Worm (Caenorhabditis elegans) whole organism, L1 larva: Measurements from ENCODE around the gene srz-75.

ENCODE experiments used
- F16B12.6 ChIP-seq: fragments of 150-350 bp; optimal IDR thresholded peaks from 2 replicates; lab custom pipeline; 2014; ENCODE audit warnings: missing biosample characterization, missing genetic modification characterization
- Y116A8C.19 ChIP-seq: sonication (generic microtip); optimal IDR thresholded peaks from 2 replicates; lab custom pipeline; 2016; ENCODE audit warnings: missing compliant biosample characterization, missing genetic modification characterization, borderline replicate concordance
- aha-1 ChIP-seq: fragments of 150-350 bp; optimal IDR thresholded peaks from 2 replicates; lab custom pipeline; 2014; ENCODE audit warnings: missing biosample characterization, missing genetic modification characterization
- alr-1 ChIP-seq: fragments of 200-800 bp; sonication (Bioruptor generic); optimal IDR thresholded peaks from 2 replicates; lab custom pipeline; 2018; ENCODE audit warnings: borderline replicate concordance, mild to moderate bottlenecking, missing genetic modification characterization, missing compliant biosample characterization
- ama-1 ChIP-seq: fragments of 150-350 bp; optimal IDR thresholded peaks from 2 replicates; lab custom pipeline; 2014
- ceh-63 ChIP-seq: fragments of 200-800 bp; sonication (Bioruptor generic); optimal IDR thresholded peaks from 2 replicates; lab custom pipeline; 2018; ENCODE audit warnings: mild to moderate bottlenecking, missing genetic modification characterization, missing compliant biosample characterization
- ceh-8 ChIP-seq: fragments of 200-800 bp; sonication (Bioruptor generic); optimal IDR thresholded peaks from 2 replicates; lab custom pipeline; 2018; ENCODE audit warnings: mild to moderate bottlenecking, missing genetic modification characterization, moderate library complexity, missing compliant biosample characterization
- ceh-88 ChIP-seq: fragments of 200-800 bp; sonication (Bioruptor generic); IDR thresholded peaks from 2 replicates; pipeline ENCODE4 v1.3.6; 2022; ENCODE audit warnings: missing genetic modification characterization, missing compliant biosample characterization
- ces-1 ChIP-seq: fragments of 150-350 bp; optimal IDR thresholded peaks from 2 replicates; lab custom pipeline; 2014; ENCODE audit warnings: missing biosample characterization, missing genetic modification reagents, missing genetic modification characterization
- dsc-1 ChIP-seq: sonication (generic microtip); optimal IDR thresholded peaks from 2 replicates; lab custom pipeline; 2016; ENCODE audit warnings: mild to moderate bottlenecking, missing genetic modification characterization, missing compliant biosample characterization
- efl-3 ChIP-seq: fragments of 200-800 bp; sonication (Bioruptor generic); optimal IDR thresholded peaks from 2 replicates; lab custom pipeline; 2018; ENCODE audit warnings: mild to moderate bottlenecking, missing genetic modification characterization, missing compliant biosample characterization
- egl-13 ChIP-seq: sonication (generic microtip); optimal IDR thresholded peaks from 2 replicates; lab custom pipeline; 2016; ENCODE audit warnings: missing genotype, missing genetic modification reagents, missing genetic modification characterization, missing compliant biosample characterization
- egl-27 ChIP-seq, 2 experiments: fragments of 150-350 bp in 1 of 2; sonication (generic microtip); optimal IDR thresholded peaks; 3 replicates each; lab custom pipeline; 2017 to 2018; ENCODE audit warnings: missing biosample characterization in 2 of 2, missing genetic modification characterization in 2 of 2, missing genetic modification reagents in 2 of 2
- elt-3 ChIP-seq, 6 experiments: fragments of 150-350 bp in 1 of 6; sonication (generic microtip); optimal IDR thresholded peaks; 2 replicates each; lab custom pipeline; 2017 to 2018; ENCODE audit warnings: missing biosample characterization in 6 of 6, missing genetic modification characterization in 6 of 6, inconsistent platforms in 1 of 6
- fkh-10 ChIP-seq: sonication (generic microtip); optimal IDR thresholded peaks from 2 replicates; lab custom pipeline; 2017; ENCODE audit warnings: missing biosample characterization, missing genetic modification reagents, missing genetic modification characterization
- grh-1 ChIP-seq: fragments of 200-800 bp; sonication (Bioruptor generic); IDR thresholded peaks from 2 replicates; pipeline ENCODE4 v1.3.6; 2022; ENCODE audit warnings: missing genetic modification reagents, missing genetic modification characterization, missing compliant biosample characterization
- hlh-4 ChIP-seq: sonication (generic microtip); optimal IDR thresholded peaks from 2 replicates; lab custom pipeline; 2016; ENCODE audit warnings: mild to moderate bottlenecking, missing genetic modification characterization, missing compliant biosample characterization
- isw-1 ChIP-seq: fragments of 200-800 bp; sonication (Bioruptor generic); IDR thresholded peaks from 2 replicates; pipeline ENCODE4 v1.3.6; 2022; ENCODE audit warnings: missing genetic modification characterization, missing compliant biosample characterization
- jun-1 ChIP-seq: fragments of 150-350 bp; optimal IDR thresholded peaks from 2 replicates; lab custom pipeline; 2014; ENCODE audit warnings: missing biosample characterization, missing genetic modification reagents, missing genetic modification characterization
- lin-15B ChIP-seq: fragments of 150-350 bp; sonication (generic microtip); optimal IDR thresholded peaks from 3 replicates; lab custom pipeline; 2014; ENCODE audit warnings: missing biosample characterization, missing genetic modification characterization
- lin-35 ChIP-seq, 2 experiments: fragments of 150-350 bp; optimal IDR thresholded peaks; 2 replicates each; lab custom pipeline; 2014; ENCODE audit warnings: missing biosample characterization in 2 of 2, missing genetic modification characterization in 2 of 2, missing genetic modification reagents in 2 of 2
- mef-2 ChIP-seq: fragments of 150-350 bp; optimal IDR thresholded peaks from 2 replicates; lab custom pipeline; 2014; ENCODE audit warnings: missing biosample characterization, missing genetic modification characterization
- nhr-19 ChIP-seq: fragments of 200-800 bp; sonication (Bioruptor generic); conservative IDR thresholded peaks from 2 replicates; pipeline ENCODE4 v1.3.6; 2022; ENCODE audit warnings: missing genetic modification characterization, missing compliant biosample characterization
- nhr-28 ChIP-seq: fragments of 150-350 bp; optimal IDR thresholded peaks from 2 replicates; lab custom pipeline; 2014; ENCODE audit warnings: missing biosample characterization, missing genetic modification characterization
- nhr-47 ChIP-seq: sonication (generic microtip); optimal IDR thresholded peaks from 2 replicates; lab custom pipeline; 2016; ENCODE audit warnings: mild to moderate bottlenecking, missing genetic modification characterization, moderate library complexity, missing compliant biosample characterization
- nhr-71 ChIP-seq: sonication (generic microtip); optimal IDR thresholded peaks from 2 replicates; lab custom pipeline; 2016; ENCODE audit warnings: mild to moderate bottlenecking, missing genetic modification characterization, moderate library complexity, missing compliant biosample characterization
- nhr-76 ChIP-seq: sonication (generic microtip); optimal IDR thresholded peaks from 2 replicates; lab custom pipeline; 2017; ENCODE audit warnings: missing biosample characterization, missing genetic modification characterization
- nhr-77 ChIP-seq: fragments of 150-350 bp; optimal IDR thresholded peaks from 2 replicates; lab custom pipeline; 2014; ENCODE audit warnings: missing biosample characterization, missing genetic modification characterization
- nhr-84 ChIP-seq: sonication (generic microtip); optimal IDR thresholded peaks from 2 replicates; lab custom pipeline; 2017; ENCODE audit warnings: missing biosample characterization, missing genetic modification characterization
- nhr-85 ChIP-seq: sonication (generic microtip); peaks from one replicate; lab custom pipeline; 2016; ENCODE audit warnings: missing genetic modification characterization, inconsistent platforms, missing compliant biosample characterization
- pqm-1 ChIP-seq: sonication (generic microtip); optimal IDR thresholded peaks from 3 replicates; lab custom pipeline; 2017; ENCODE audit warnings: missing biosample characterization, missing genetic modification characterization
- snpc-4 ChIP-seq: fragments of 150-350 bp; optimal IDR thresholded peaks from 2 replicates; lab custom pipeline; 2014; ENCODE audit warnings: missing biosample characterization, missing genetic modification characterization
- sox-4 ChIP-seq: sonication (generic microtip); optimal IDR thresholded peaks from 2 replicates; lab custom pipeline; 2016; ENCODE audit warnings: missing genetic modification characterization, missing compliant biosample characterization
- tbx-2 ChIP-seq: sonication (generic microtip); optimal IDR thresholded peaks from 2 replicates; lab custom pipeline; 2016; ENCODE audit warnings: missing genetic modification characterization, missing compliant biosample characterization
- unc-130 ChIP-seq: fragments of 150-350 bp; optimal IDR thresholded peaks from 2 replicates; lab custom pipeline; 2017; ENCODE audit warnings: missing biosample characterization, missing genetic modification characterization, inconsistent platforms
- unc-30 ChIP-seq: sonication (generic microtip); optimal IDR thresholded peaks from 2 replicates; lab custom pipeline; 2017; ENCODE audit warnings: missing biosample characterization, missing genetic modification characterization
- unc-86 ChIP-seq: sonication (generic microtip); optimal IDR thresholded peaks from 2 replicates; lab custom pipeline; 2016; ENCODE audit warnings: missing genetic modification characterization, missing compliant biosample characterization
- xbp-1 ChIP-seq: sonication (generic microtip); optimal IDR thresholded peaks from 2 replicates; lab custom pipeline; 2016; ENCODE audit warnings: missing genetic modification characterization, missing compliant biosample characterization
- zip-4 ChIP-seq: fragments of 200-800 bp; sonication (Bioruptor generic); optimal IDR thresholded peaks from 2 replicates; lab custom pipeline; 2018; ENCODE audit warnings: mild to moderate bottlenecking, missing genetic modification characterization, moderate library complexity, missing compliant biosample characterization
- ztf-4 ChIP-seq: fragments of 150-350 bp; optimal IDR thresholded peaks from 2 replicates; lab custom pipeline; 2014; ENCODE audit warnings: missing biosample characterization, missing genetic modification characterization

srz-75 gene

ce11 chrIV:16330508-16330907 lies 39.9 kb upstream of the srz-75 start:
- TF ChIP-seq nhr-28 (tag; lab: Kevin White, UChicago) (no peak), jun-1 (no peak), unc-86 (tag; lab: Kevin White, UChicago) (no peak), sox-4 (no peak), ama-1 (no peak), fkh-10 (GFP tag; lab: Kevin White, UChicago) (no peak), isw-1 (GFP tag; lab: Robert Waterston, UW) (no peak), elt-3 (tag; optimal IDR thresholded peaks at IDR 0.05; lab: Kevin White, UChicago) (no peak), ceh-63 (no peak), tbx-2 (tag; lab: Kevin White, UChicago) (no peak)
- TF ChIP-seq, all 84 proteins: peak for 0

- no peak for TF ChIP-seq fkh-10 (GFP tag; lab: Kevin White, UChicago)
- no peak for TF ChIP-seq pqm-1
- no peak for TF ChIP-seq lin-15B (tag; lab: Kevin White, UChicago)
- TF ChIP-seq efl-3: no peak
- no peak for TF ChIP-seq nhr-84 (tag; lab: Kevin White, UChicago)
- TF ChIP-seq unc-86 (tag; lab: Kevin White, UChicago): no peak
- TF ChIP-seq hlh-4 (tag; lab: Kevin White, UChicago): no peak
- no peak for TF ChIP-seq unc-30
- no peak for TF ChIP-seq ama-1
- TF ChIP-seq ceh-88: no peak
- TF ChIP-seq nhr-76: no peak
- TF ChIP-seq isw-1 (GFP tag; lab: Robert Waterston, UW): no peak
- no peak for TF ChIP-seq tbx-2 (tag; lab: Kevin White, UChicago)
- no peak for TF ChIP-seq alr-1 (tag; lab: Kevin White, UChicago)
- no peak for TF ChIP-seq nhr-77 (tag; lab: Kevin White, UChicago)
- no peak for TF ChIP-seq zip-4 (GFP tag; lab: Kevin White, UChicago)
- no peak for TF ChIP-seq aha-1 (tag; lab: Kevin White, UChicago)
- no peak for TF ChIP-seq lin-35 (GFP tag; optimal IDR thresholded peaks at IDR 0.05; lab: Kevin White, UChicago)
- no peak for TF ChIP-seq nhr-47
Observed at ce11 chrIV:16329159-16329558, 38.5 kb upstream of the srz-75 start, which contains the start of gene srz-74. srz-74 (plus strand) TSS chrIV:16329459.

DNA sequence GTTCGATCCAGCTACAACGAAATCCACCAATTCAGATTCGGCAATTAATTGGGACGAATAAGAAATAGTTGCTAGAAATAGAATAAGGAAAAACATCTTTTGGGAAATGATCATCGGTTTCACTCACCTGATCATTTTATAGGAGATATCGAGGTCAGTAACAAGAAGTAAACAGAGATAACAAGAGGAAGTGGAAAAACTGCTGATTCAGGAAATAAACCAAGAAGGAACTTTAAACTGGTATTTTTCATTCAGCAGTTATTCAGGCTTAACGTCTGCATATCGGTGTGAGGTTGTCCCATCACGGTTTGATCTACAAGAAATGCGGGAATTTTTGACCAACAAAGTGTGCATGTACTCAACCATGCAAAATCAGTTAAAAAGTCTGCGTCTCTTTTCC lies 37.9 kb upstream of the srz-75 start, which contains the start of gene K03D3.2:
TSS of gene K03D3.2 (minus strand) at position 101 of the 400 bp plus-strand sequence.
- TF ChIP-seq Y116A8C.19 (tag; lab: Kevin White, UChicago) (no peak), ceh-8 (GFP tag; lab: Kevin White, UChicago) (no peak), F16B12.6 (tag; lab: Kevin White, UChicago) (no peak), dsc-1 (tag; lab: Kevin White, UChicago) (no peak), mef-2 (no peak), unc-130 (tag; lab: Kevin White, UChicago) (no peak), egl-27 (tag; optimal IDR thresholded peaks at IDR 0.05; lab: Kevin White, UChicago) (no peak), xbp-1 (no peak)

DNA sequence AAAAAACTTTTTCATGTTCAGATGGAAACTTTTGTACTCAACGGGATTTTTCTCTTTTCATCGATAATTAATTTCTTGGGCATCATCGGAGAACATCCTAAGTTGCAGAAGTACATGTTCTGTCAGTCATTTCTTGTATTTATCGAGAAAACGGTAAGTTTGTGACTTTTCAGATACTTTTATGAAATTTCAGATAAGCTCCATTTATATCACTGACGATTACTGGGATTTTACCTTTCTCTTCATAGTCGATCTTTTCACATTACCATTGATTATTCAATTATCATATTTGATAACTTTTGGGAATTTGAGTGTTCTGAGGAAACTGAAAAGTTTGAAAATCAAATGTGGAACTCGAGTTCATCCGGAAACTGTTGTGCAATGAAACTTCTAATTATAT lies 33.9 kb upstream of the srz-75 start, which contains the start of gene srz-105:
TSS of gene srz-105 (plus strand) at position 301 of the 400 bp plus-strand sequence.
- no peak for TF ChIP-seq grh-1 (GFP tag; lab: Robert Waterston, UW)
- TF ChIP-seq nhr-85 (tag; lab: Kevin White, UChicago): no peak
- TF ChIP-seq snpc-4: no peak
- TF ChIP-seq ces-1 (GFP tag; lab: Kevin White, UChicago): no peak
- TF ChIP-seq nhr-19 (GFP tag; lab: Robert Waterston, UW): no peak
- no peak for TF ChIP-seq ztf-4
- TF ChIP-seq nhr-71 (tag; lab: Kevin White, UChicago): no peak
- no peak for TF ChIP-seq egl-13 (tag; lab: Kevin White, UChicago)
